Worm (Caenorhabditis elegans) whole organism, L4 larva: Measurements from ENCODE around the gene Y62H9A.11.

Experiments used
- D1046.2 ChIP-seq: fragments of 200-800 bp; sonication (Bioruptor generic); IDR thresholded peaks from 2 replicates; pipeline ENCODE4 v1.3.6; 2022; ENCODE audit warnings: missing genetic modification characterization, missing compliant biosample characterization
- Y48G9A.11 ChIP-seq: fragments of 200-800 bp; sonication (Bioruptor generic); IDR thresholded peaks from 2 replicates; pipeline ENCODE4 v1.3.6; 2022; ENCODE audit warnings: missing genetic modification reagents, missing genetic modification characterization, missing compliant biosample characterization
- Y75B8A.6 ChIP-seq: fragments of 200-800 bp; sonication (Bioruptor generic); IDR thresholded peaks from 2 replicates; pipeline ENCODE4 v1.3.6; 2022; ENCODE audit warnings: missing genetic modification reagents, missing genetic modification characterization, missing compliant biosample characterization
- aha-1 ChIP-seq: fragments of 150-350 bp; peaks from one replicate; lab custom pipeline; 2014; ENCODE audit warnings: missing biosample characterization, missing genetic modification characterization
- aly-2 ChIP-seq: sonication (generic microtip); optimal IDR thresholded peaks from 2 replicates; lab custom pipeline; 2018; ENCODE audit warnings: missing biosample characterization, missing genetic modification characterization
- ces-1 ChIP-seq: fragments of 150-350 bp; sonication (generic microtip); optimal IDR thresholded peaks from 4 replicates; lab custom pipeline; 2014; ENCODE audit warnings: missing biosample characterization, missing genetic modification reagents, missing genetic modification characterization
- ctbp-1 ChIP-seq: fragments of 200-800 bp; sonication (Bioruptor generic); IDR thresholded peaks from 2 replicates; pipeline ENCODE4 v1.3.6; 2022; ENCODE audit warnings: missing genetic modification reagents, missing genetic modification characterization, missing compliant biosample characterization
- daf-19 ChIP-seq: fragments of 200-800 bp; sonication (Bioruptor generic); conservative IDR thresholded peaks from 2 replicates; pipeline ENCODE4 v1.3.6; 2022; ENCODE audit warnings: missing genetic modification characterization, missing compliant biosample characterization
- daf-8 ChIP-seq: fragments of 200-800 bp; sonication (Bioruptor generic); IDR thresholded peaks from 2 replicates; pipeline ENCODE4 v1.3.6; 2022; ENCODE audit warnings: missing genetic modification characterization, missing compliant biosample characterization
- dmd-6 ChIP-seq: fragments of 200-800 bp; sonication (Bioruptor generic); IDR thresholded peaks from 2 replicates; pipeline ENCODE4 v1.3.6; 2022; ENCODE audit warnings: missing genetic modification reagents, missing genetic modification characterization, missing compliant biosample characterization
- dmd-8 ChIP-seq: fragments of 200-800 bp; sonication (Bioruptor generic); IDR thresholded peaks from 2 replicates; pipeline ENCODE4 v1.3.6; 2022; ENCODE audit warnings: missing genetic modification characterization, missing compliant biosample characterization
- dpl-1 ChIP-seq: fragments of 150-350 bp; optimal IDR thresholded peaks from 2 replicates; lab custom pipeline; 2014; ENCODE audit warnings: missing biosample characterization, missing genetic modification reagents, missing genetic modification characterization
- fkh-10 ChIP-seq: fragments of 150-350 bp; optimal IDR thresholded peaks from 2 replicates; lab custom pipeline; 2014; ENCODE audit warnings: missing biosample characterization, missing genetic modification reagents, missing genetic modification characterization
- hif-1 ChIP-seq, 2 experiments: sonication (generic microtip); optimal IDR thresholded peaks; 2 replicates each; lab custom pipeline; 2016 to 2017; ENCODE audit warnings: missing compliant biosample characterization in 2 of 2, missing genetic modification characterization in 2 of 2, missing genetic modification reagents in 2 of 2, missing genotype in 2 of 2, mild to moderate bottlenecking in 1 of 2
- hlh-30 ChIP-seq: sonication (generic microtip); optimal IDR thresholded peaks from 2 replicates; lab custom pipeline; 2017; ENCODE audit warnings: antibody characterized with exemption, mild to moderate bottlenecking, missing genetic modification characterization, missing compliant biosample characterization; ENCODE audit not compliant: insufficient read depth
- lin-13 ChIP-seq: fragments of 150-350 bp; optimal IDR thresholded peaks from 2 replicates; lab custom pipeline; 2014; ENCODE audit warnings: missing biosample characterization, missing genetic modification reagents, missing genetic modification characterization
- lin-29 ChIP-seq: fragments of 200-800 bp; sonication (Bioruptor generic); IDR thresholded peaks from 2 replicates; pipeline ENCODE4 v1.3.6; 2022; ENCODE audit warnings: missing genetic modification reagents, missing genetic modification characterization, missing compliant biosample characterization
- lin-39 ChIP-seq: fragments of 150-350 bp; optimal IDR thresholded peaks from 2 replicates; lab custom pipeline; 2014; ENCODE audit warnings: missing biosample characterization, missing genetic modification reagents, missing genetic modification characterization
- lir-3 ChIP-seq: sonication (generic microtip); optimal IDR thresholded peaks from 2 replicates; lab custom pipeline; 2016; ENCODE audit warnings: mild to moderate bottlenecking, missing genetic modification characterization, missing compliant biosample characterization
- madf-5 ChIP-seq, 2 experiments: fragments of 200-800 bp; sonication (Bioruptor generic); IDR thresholded peaks; 2 replicates each; pipeline ENCODE4 v1.3.6; 2022; ENCODE audit warnings: missing compliant biosample characterization in 2 of 2, missing genetic modification characterization in 2 of 2
- madf-9 ChIP-seq: fragments of 200-800 bp; sonication (Bioruptor generic); conservative IDR thresholded peaks from 2 replicates; pipeline ENCODE4 v1.3.6; 2022; ENCODE audit warnings: missing genetic modification reagents, missing genetic modification characterization, missing compliant biosample characterization
- mep-1 ChIP-seq: fragments of 150-350 bp; sonication (generic microtip); optimal IDR thresholded peaks from 3 replicates; lab custom pipeline; 2014; ENCODE audit warnings: missing biosample characterization, missing genetic modification characterization
- mxl-3 ChIP-seq: fragments of 200-800 bp; sonication (Bioruptor generic); optimal IDR thresholded peaks from 2 replicates; lab custom pipeline; 2018; ENCODE audit warnings: mild to moderate bottlenecking, missing genetic modification characterization, missing compliant biosample characterization
- nhr-11 ChIP-seq: fragments of 150-350 bp; optimal IDR thresholded peaks from 2 replicates; lab custom pipeline; 2014; ENCODE audit warnings: missing biosample characterization, missing genetic modification characterization
- nhr-111 ChIP-seq: fragments of 200-800 bp; sonication (Bioruptor generic); optimal IDR thresholded peaks from 2 replicates; lab custom pipeline; 2018; ENCODE audit warnings: mild to moderate bottlenecking, missing genetic modification characterization, missing compliant biosample characterization
- nhr-28 ChIP-seq: fragments of 150-350 bp; optimal IDR thresholded peaks from 2 replicates; lab custom pipeline; 2014; ENCODE audit warnings: missing biosample characterization, missing genetic modification characterization
- nhr-48 ChIP-seq: sonication (generic microtip); optimal IDR thresholded peaks from 2 replicates; lab custom pipeline; 2016; ENCODE audit warnings: mild to moderate bottlenecking, missing genetic modification characterization, missing compliant biosample characterization
- nhr-6 ChIP-seq: fragments of 150-350 bp; optimal IDR thresholded peaks from 2 replicates; lab custom pipeline; 2014; ENCODE audit warnings: missing biosample characterization, missing genetic modification characterization
- nhr-76 ChIP-seq: fragments of 150-350 bp; optimal IDR thresholded peaks from 2 replicates; lab custom pipeline; 2014; ENCODE audit warnings: missing biosample characterization, missing genetic modification characterization
- nhr-77 ChIP-seq: fragments of 150-350 bp; optimal IDR thresholded peaks from 2 replicates; lab custom pipeline; 2014; ENCODE audit warnings: missing biosample characterization, missing genetic modification characterization
- php-3 ChIP-seq: fragments of 200-800 bp; sonication (Bioruptor generic); IDR thresholded peaks from 2 replicates; pipeline ENCODE4 v1.3.6; 2022; ENCODE audit warnings: missing genetic modification reagents, missing genetic modification characterization, missing compliant biosample characterization
- rbr-2 ChIP-seq: sonication (generic microtip); optimal IDR thresholded peaks from 2 replicates; lab custom pipeline; 2016; ENCODE audit warnings: missing genotype, missing genetic modification characterization, missing compliant biosample characterization
- sdz-12 ChIP-seq: fragments of 200-800 bp; sonication (Bioruptor generic); optimal IDR thresholded peaks from 2 replicates; lab custom pipeline; 2018; ENCODE audit warnings: mild to moderate bottlenecking, missing genetic modification characterization, missing compliant biosample characterization
- spr-1 ChIP-seq: sonication (generic microtip); optimal IDR thresholded peaks from 2 replicates; lab custom pipeline; 2016; ENCODE audit warnings: mild to moderate bottlenecking, missing genetic modification characterization, missing compliant biosample characterization
- tag-97 ChIP-seq: fragments of 200-800 bp; sonication (Bioruptor generic); IDR thresholded peaks from 2 replicates; pipeline ENCODE4 v1.3.6; 2022; ENCODE audit warnings: missing genetic modification characterization, missing compliant biosample characterization
- tra-1 ChIP-seq: fragments of 200-800 bp; sonication (Bioruptor generic); IDR thresholded peaks from 2 replicates; pipeline ENCODE4 v1.3.6; 2022; ENCODE audit warnings: missing genetic modification reagents, missing genetic modification characterization, missing compliant biosample characterization
- unc-39 ChIP-seq: sonication (generic microtip); optimal IDR thresholded peaks from 2 replicates; lab custom pipeline; 2017; ENCODE audit warnings: missing biosample characterization, missing genetic modification characterization
- zag-1 ChIP-seq: fragments of 150-350 bp; optimal IDR thresholded peaks from 2 replicates; lab custom pipeline; 2014; ENCODE audit warnings: missing biosample characterization, missing genetic modification characterization
- zfp-2 ChIP-seq: sonication (generic microtip); optimal IDR thresholded peaks from 2 replicates; lab custom pipeline; 2016; ENCODE audit warnings: mild to moderate bottlenecking, missing genetic modification characterization, missing compliant biosample characterization
- zfp-3 ChIP-seq: fragments of 200-800 bp; sonication (Bioruptor generic); conservative IDR thresholded peaks from 2 replicates; pipeline ENCODE4 v1.3.6; 2022; ENCODE audit warnings: missing genetic modification reagents, missing genetic modification characterization, missing compliant biosample characterization
- ztf-7 ChIP-seq: fragments of 150-350 bp; optimal IDR thresholded peaks from 2 replicates; lab custom pipeline; 2014; ENCODE audit warnings: missing biosample characterization, missing genetic modification characterization

Y62H9A.11 gene

ce11 chrX:11924158-11924557 is 17.0 kb upstream of the Y62H9A.11 start, which contains the start of gene F55G7.1 (continued):
- TF ChIP-seq lin-39 (tag; lab: Kevin White, UChicago) (no peak), mxl-3 (peak; percentile 73), unc-39 (tag; lab: Kevin White, UChicago) (no peak), hif-1 (tag; optimal IDR thresholded peaks at IDR 0.05; lab: Kevin White, UChicago) (no peak), Y75B8A.6 (no peak), lir-3 (tag; lab: Kevin White, UChicago) (no peak), zfp-3 (GFP tag; lab: Robert Waterston, UW) (no peak), zag-1 (tag; lab: Kevin White, UChicago) (no peak), nhr-28 (tag; lab: Kevin White, UChicago) (peak; percentile 45), ces-1 (GFP tag; lab: Kevin White, UChicago) (no peak), mep-1 (tag; lab: Kevin White, UChicago) (no peak), tra-1 (GFP tag; lab: Robert Waterston, UW) (no peak), nhr-48 (peak; percentile 13), madf-9 (0 out of 2 replicates have a peak, but pooled peaks have one; percentile 27), ztf-7 (tag; lab: Kevin White, UChicago) (peak; percentile 71), tag-97 (GFP tag; lab: Robert Waterston, UW) (no peak), aly-2 (no peak), sdz-12 (GFP tag; lab: Kevin White, UChicago) (no peak), lin-13 (GFP tag; lab: Kevin White, UChicago) (peak; percentile 51), php-3 (GFP tag; lab: Robert Waterston, UW) (0 out of 2 replicates have a peak, but pooled peaks have one; percentile 7), ctbp-1 (GFP tag; lab: Robert Waterston, UW) (no peak), lin-29 (no peak), dpl-1 (GFP tag; lab: Kevin White, UChicago) (no peak), hlh-30 (tag; lab: Kevin White, UChicago) (peak; percentile 6), fkh-10 (GFP tag; lab: Kevin White, UChicago) (no peak), nhr-77 (peak; percentile 62), rbr-2 (peak; percentile 68)

- no peak for TF ChIP-seq Y48G9A.11 (GFP tag; lab: Robert Waterston, UW)
- no peak for TF ChIP-seq dpl-1 (GFP tag; lab: Kevin White, UChicago)
- TF ChIP-seq zfp-2 = no peak
- no peak for TF ChIP-seq nhr-11
- no peak for TF ChIP-seq spr-1
- no peak for TF ChIP-seq zfp-3 (GFP tag; lab: Robert Waterston, UW)
Measured at ce11 chrX:11920723-11921283, 13.6 kb upstream of the Y62H9A.11 start, which contains the start of gene Y62H9A.14. Gene Y62H9A.14, plus strand, starts transcription at chrX:11921233.

- TF ChIP-seq aha-1 (tag; lab: Kevin White, UChicago) (peak; percentile 46), nhr-6 (tag; lab: Kevin White, UChicago) (no peak)
- TF ChIP-seq, all 104 proteins: peak for 1
Measured at ce11 chrX:11917994-11918393, 10.8 kb upstream of the Y62H9A.11 start, which contains the start of gene Y62H9A.16. Gene Y62H9A.16, plus strand, starts transcription at chrX:11918294.

ce11 chrX:11916705-11917104 is 9.5 kb upstream of the Y62H9A.11 start, which contains the start of gene Y62H9A.13:
Gene Y62H9A.13, plus strand, starts transcription at chrX:11917005.
- TF ChIP-seq nhr-77 (no peak), dmd-8 (GFP tag; lab: Robert Waterston, UW) (no peak), nhr-111 (GFP tag; lab: Kevin White, UChicago) (no peak), madf-5 (GFP tag; IDR thresholded peaks at IDR 0.05; lab: Robert Waterston, UW) (no peak), daf-19 (GFP tag; lab: Robert Waterston, UW) (no peak), lir-3 (tag; lab: Kevin White, UChicago) (no peak), daf-8 (no peak), dmd-6 (GFP tag; lab: Robert Waterston, UW) (no peak), nhr-6 (tag; lab: Kevin White, UChicago) (no peak), sdz-12 (GFP tag; lab: Kevin White, UChicago) (no peak), lin-39 (tag; lab: Kevin White, UChicago) (no peak), D1046.2 (GFP tag; lab: Robert Waterston, UW) (no peak), nhr-76 (tag; lab: Kevin White, UChicago) (no peak)
